Fruit fly (Drosophila melanogaster) whole organism, prepupa: ENCODE results near the gene CG7551.

Source experiments
- CG10631 ChIP-seq: fragments of 200-800 bp; sonication (Bioruptor generic); optimal IDR thresholded peaks from 2 replicates; lab custom pipeline; 2016; ENCODE audit warnings: missing biosample characterization, missing genetic modification characterization
- Eip93F ChIP-seq: fragments of 200-800 bp; sonication (Bioruptor generic); optimal IDR thresholded peaks from 2 replicates; lab custom pipeline; 2016; ENCODE audit warnings: missing biosample characterization, mild to moderate bottlenecking, missing genetic modification characterization
- eg ChIP-seq: fragments of 200-800 bp; sonication (Bioruptor generic); IDR thresholded peaks from 3 replicates; pipeline ENCODE4 v1.3.6; 2022; ENCODE audit warnings: missing biosample characterization, missing genetic modification characterization

DNA sequence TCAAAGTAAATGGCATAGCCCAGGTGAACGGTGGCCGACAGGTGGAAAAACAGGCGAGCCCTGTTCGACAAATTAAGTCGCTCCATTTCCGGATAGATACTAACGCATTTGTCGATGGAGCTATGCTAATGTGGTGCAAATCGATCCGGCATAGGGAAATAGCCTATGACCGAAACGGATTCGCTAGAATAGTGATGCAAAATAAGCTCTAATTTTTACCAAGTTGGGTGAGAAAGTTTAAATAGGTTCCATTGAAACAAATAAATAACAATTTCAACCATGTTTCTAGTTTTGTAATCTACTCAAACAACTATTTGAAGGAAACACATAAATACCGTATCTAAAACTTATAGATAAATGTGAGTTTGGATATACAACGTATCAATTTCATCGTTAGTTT, 22.9 kb upstream of the CG7551 start, which contains the start of gene CG6149:
- TF ChIP-seq Eip93F (no peak), eg (GFP tag; lab: Robert Waterston, UW) (no peak), CG10631 (GFP tag; lab: Kevin White, UChicago) (no peak)
